Fruit fly (Drosophila melanogaster) whole organism, embryonic: Measurements from ENCODE around the gene CG34134.

ENCODE experiments used
- Awh ChIP-seq: fragments of 200-800 bp; sonication (Bioruptor generic); IDR thresholded peaks from 2 replicates; pipeline ENCODE4, ENCODE4 v1.3.6; 2022; ENCODE audit warnings: missing biosample characterization, missing genetic modification characterization
- CG11398 ChIP-seq: fragments of 200-800 bp; sonication (Bioruptor generic); optimal IDR thresholded peaks from 2 replicates; lab custom pipeline; 2016; ENCODE audit warnings: missing biosample characterization, missing genetic modification characterization
- CG3407 ChIP-seq: fragments of 200-800 bp; sonication (Bioruptor generic); optimal IDR thresholded peaks from 2 replicates; lab custom pipeline; 2018; ENCODE audit warnings: missing biosample characterization, mild to moderate bottlenecking, missing genetic modification characterization
- CG4424 ChIP-seq: fragments of 200-800 bp; sonication (Bioruptor generic); optimal IDR thresholded peaks from 3 replicates; lab custom pipeline; 2016; ENCODE audit warnings: missing biosample characterization, missing genetic modification characterization
- CG8281 ChIP-seq: fragments of 200-800 bp; sonication (Bioruptor generic); optimal IDR thresholded peaks from 2 replicates; lab custom pipeline; 2018; ENCODE audit warnings: missing biosample characterization, mild to moderate bottlenecking, missing genetic modification characterization, moderate library complexity
- Dek ChIP-seq: fragments of 200-800 bp; sonication (Bioruptor generic); optimal IDR thresholded peaks from 3 replicates; lab custom pipeline; 2019; ENCODE audit warnings: missing biosample characterization, mild to moderate bottlenecking, missing genetic modification characterization, moderate library complexity
- Scr ChIP-seq: fragments of 200-800 bp; sonication (Bioruptor generic); IDR thresholded peaks from 2 replicates; pipeline ENCODE4 v1.3.6; 2022; ENCODE audit warnings: missing biosample characterization, missing genetic modification characterization; ENCODE audit not compliant: partially characterized antibody
- Sox102F ChIP-seq: fragments of 200-800 bp; sonication (Bioruptor generic); optimal IDR thresholded peaks from 2 replicates; lab custom pipeline; 2018; ENCODE audit warnings: missing biosample characterization, mild to moderate bottlenecking, missing genetic modification characterization, moderate library complexity
- chif ChIP-seq, 2 experiments: fragments of 200-800 bp; sonication (Bioruptor generic); optimal IDR thresholded peaks; 3 replicates each; lab custom pipeline; 2016; ENCODE audit warnings: missing biosample characterization in 2 of 2, missing genetic modification characterization in 2 of 2
- sd ChIP-seq: fragments of 200-800 bp; sonication (Bioruptor generic); optimal IDR thresholded peaks from 3 replicates; lab custom pipeline; 2018; ENCODE audit warnings: missing biosample characterization, mild to moderate bottlenecking, missing genetic modification characterization, moderate library complexity
- tna ChIP-seq: fragments of 200-800 bp; sonication (Bioruptor generic); IDR thresholded peaks from 2 replicates; pipeline ENCODE4 v1.3.6; 2022; ENCODE audit warnings: missing biosample characterization, missing genetic modification characterization; ENCODE audit not compliant: partially characterized antibody
- unc-4 ChIP-seq: fragments of 200-800 bp; sonication (Bioruptor generic); IDR thresholded peaks from 2 replicates; pipeline ENCODE4 v1.3.6; 2022; ENCODE audit warnings: missing biosample characterization, missing genetic modification characterization; ENCODE audit not compliant: partially characterized antibody

DNA sequence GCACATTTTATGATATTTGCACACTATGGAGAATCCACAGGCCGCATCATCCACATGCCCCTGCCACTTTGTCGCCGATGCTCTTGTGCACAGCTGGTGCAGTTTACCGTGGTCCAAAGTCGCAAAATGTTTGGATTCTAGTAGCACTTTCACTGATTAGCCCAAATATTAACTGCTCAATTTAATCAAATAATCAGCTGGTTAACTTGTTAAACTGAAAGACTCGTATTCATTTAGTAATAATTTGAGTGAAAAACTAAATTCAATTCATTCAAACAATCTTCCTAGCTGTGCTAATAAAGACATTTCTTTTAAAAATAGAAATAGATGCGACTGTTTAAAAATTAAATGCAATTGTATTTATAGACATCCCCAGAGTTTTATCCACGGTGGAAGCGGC lies 22.5 kb downstream of the CG34134 start:
- TF ChIP-seq CG8281 (no peak), chif (GFP tag; optimal IDR thresholded peaks at IDR 0.05; lab: Kevin White, UChicago) (no peak), Sox102F (GFP tag; lab: Kevin White, UChicago) (no peak), tna (GFP tag; lab: Robert Waterston, UW) (no peak), CG3407 (GFP tag; lab: Kevin White, UChicago) (no peak), Awh (GFP tag; lab: Robert Waterston, UW) (no peak), unc-4 (GFP tag; lab: Robert Waterston, UW) (no peak), CG11398 (GFP tag; lab: Kevin White, UChicago) (no peak), Dek (tag; lab: Kevin White, UChicago) (no peak), CG4424 (no peak), Scr (GFP tag; lab: Robert Waterston, UW) (no peak), sd (no peak)
